Worm (Caenorhabditis elegans): ENCODE data around the gene dot-1.4.

dot-1.4 gene

DNA sequence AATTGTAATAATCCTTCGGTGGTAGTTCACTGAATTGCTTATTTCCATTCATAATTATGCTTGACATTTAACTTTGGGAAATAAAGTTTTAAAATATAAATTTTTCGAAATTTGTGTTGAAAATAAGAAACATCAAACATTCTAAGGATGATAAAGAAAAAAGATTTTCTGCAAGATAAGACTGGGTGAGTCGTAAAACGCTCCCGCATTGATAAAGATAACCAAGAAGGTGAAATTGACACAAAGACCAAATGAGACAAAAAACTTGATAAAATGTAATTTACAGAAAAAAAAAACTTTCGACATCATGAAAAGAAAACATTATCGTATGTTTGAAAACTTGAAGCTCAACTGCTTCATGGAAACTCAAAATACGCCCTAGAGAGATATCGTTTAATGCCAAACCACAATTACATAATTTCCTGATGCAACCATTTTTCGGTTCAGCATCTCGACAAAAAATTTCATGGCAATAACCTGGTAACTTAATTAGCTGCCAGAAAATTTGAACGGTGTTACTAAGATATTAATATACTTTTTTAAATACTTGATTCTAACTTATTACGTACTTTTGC is 36.7 kb upstream of the dot-1.4 start (continued):
- TF ChIP-seq unc-62 (GFP tag; optimal IDR thresholded peaks at IDR 0.05 in 1 of 2) (peak in 1 of 2 experiments; percentile 70), unc-62 (tag; optimal IDR thresholded peaks at IDR 0.05) (no peak), nhr-77 (tag; optimal IDR thresholded peaks at IDR 0.05) (no peak), nhr-11 (tag; optimal IDR thresholded peaks at IDR 0.05) (no peak), nhr-48 (tag; optimal IDR thresholded peaks at IDR 0.05) (peak; percentile 7), lir-3 (tag; optimal IDR thresholded peaks at IDR 0.05) (no peak), F49E8.2 (tag; optimal IDR thresholded peaks at IDR 0.05; ENCODE audit: borderline replicate concordance) (no peak)

- TF ChIP-seq ceh-20 (GFP tag; IDR thresholded peaks at IDR 0.05) (no peak), saeg-2 (GFP tag; IDR thresholded peaks at IDR 0.05) (no peak), aly-2 (tag; optimal IDR thresholded peaks at IDR 0.05) (no peak), aha-1 (tag) (peak; percentile 96), cey-2 (tag; optimal IDR thresholded peaks at IDR 0.05; ENCODE audit: borderline replicate concordance, insufficient read depth) (no peak), ama-1 (optimal IDR thresholded peaks at IDR 0.05) (peak; percentile 57)
Measured at ce11 chrX:11967034-11967433, 35.6 kb upstream of the dot-1.4 start.

DNA sequence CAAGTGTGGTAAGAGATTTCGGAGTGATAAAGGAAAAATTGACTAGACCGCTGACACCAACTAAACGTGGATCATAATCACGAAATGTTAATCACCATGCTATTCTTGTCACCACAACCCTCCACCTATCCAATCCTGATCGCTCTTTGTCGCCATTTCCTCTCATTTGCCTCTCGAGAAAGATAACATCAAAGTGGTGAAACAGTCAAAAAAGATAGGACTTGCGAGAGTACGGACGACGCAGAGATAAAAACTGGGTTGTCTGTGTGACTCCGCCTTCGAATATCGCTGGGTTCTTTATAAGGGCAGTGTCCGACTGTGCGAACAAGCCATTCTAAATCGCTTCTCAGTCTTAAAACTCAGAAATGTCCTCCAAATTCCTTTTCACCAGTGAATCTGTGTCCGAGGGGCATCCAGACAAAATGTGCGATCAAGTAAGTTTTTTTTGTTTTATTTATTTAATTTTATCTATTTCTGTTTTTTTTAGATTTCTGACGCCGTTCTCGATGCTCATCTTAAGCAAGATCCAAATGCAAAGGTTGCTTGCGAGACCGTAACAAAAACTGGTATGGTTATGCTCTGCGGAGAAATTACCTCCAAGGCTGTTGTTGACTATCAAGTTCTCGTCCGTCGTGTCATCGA is 34.3 kb upstream of the dot-1.4 start, which contains the start of gene sams-1:
Gene sams-1, plus strand, starts transcription at position 300 of the 642 bp plus-strand sequence.
- peak; percentile 58 for TF ChIP-seq aha-1 (tag)
- TF ChIP-seq ama-1 (optimal IDR thresholded peaks at IDR 0.05): peak; percentile 85
- TF ChIP-seq dmd-6 (GFP tag; IDR thresholded peaks at IDR 0.05): peak; percentile 56
- no peak for TF ChIP-seq ceh-82 (tag; optimal IDR thresholded peaks at IDR 0.05)
- peak; percentile 58 for TF ChIP-seq mxl-3 (GFP tag; optimal IDR thresholded peaks at IDR 0.05)
- peak; percentile 4 for TF ChIP-seq nhr-48 (tag; optimal IDR thresholded peaks at IDR 0.05)
- no peak for TF ChIP-seq Y105C5A.15 (GFP tag; IDR thresholded peaks at IDR 0.05)
- 0 out of 2 replicates have a peak, but pooled peaks have one; percentile 18 for TF ChIP-seq php-3 (GFP tag; IDR thresholded peaks at IDR 0.05)
- TF ChIP-seq T26A8.4 (GFP tag; IDR thresholded peaks at IDR 0.05): no peak
- no peak for TF ChIP-seq jun-1 (tag; optimal IDR thresholded peaks at IDR 0.05)
- peak; percentile 54 for TF ChIP-seq dve-1 (tag; optimal IDR thresholded peaks at IDR 0.05; ENCODE audit: insufficient read depth)
- TF ChIP-seq hlh-11 (tag; optimal IDR thresholded peaks at IDR 0.05): peak; percentile 55
- TF ChIP-seq pqm-1 (tag; optimal IDR thresholded peaks at IDR 0.05): peak; percentile 14
- TF ChIP-seq nhr-28 (tag; optimal IDR thresholded peaks at IDR 0.05): peak; percentile 60

ce11 chrX:11965163-11965562 is 33.7 kb upstream of the dot-1.4 start:
- TF ChIP-seq hlh-30 (tag; optimal IDR thresholded peaks at IDR 0.05; ENCODE audit: insufficient read depth): peak; percentile 40
- TF ChIP-seq unc-130 (GFP tag; optimal IDR thresholded peaks at IDR 0.05): no peak

DNA sequence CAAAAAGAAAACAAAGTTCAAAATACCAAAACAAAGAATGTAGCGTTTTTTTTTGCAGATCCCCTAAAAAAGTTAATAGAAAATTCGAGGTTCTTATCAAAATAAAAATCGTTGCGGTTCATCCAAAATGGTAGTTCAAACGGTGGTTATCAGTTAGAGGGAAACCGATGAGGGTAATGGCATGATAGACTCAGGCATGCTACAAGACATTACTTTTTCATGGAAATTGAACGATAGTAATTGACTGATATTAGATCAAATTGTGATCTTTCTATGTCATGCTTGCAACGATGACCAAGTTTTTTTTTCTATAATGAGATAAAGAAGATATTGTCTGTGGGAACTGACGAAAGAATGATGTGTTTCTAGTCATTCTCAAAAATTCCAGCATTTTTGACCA is 33.1 kb upstream of the dot-1.4 start:
- TF ChIP-seq lin-15B (tag; optimal IDR thresholded peaks at IDR 0.05) (no peak), nhr-48 (tag; optimal IDR thresholded peaks at IDR 0.05) (peak; percentile 50), egl-27 (tag; optimal IDR thresholded peaks at IDR 0.05) (no peak), F37D6.2 (tag; optimal IDR thresholded peaks at IDR 0.05) (no peak), unc-62 (GFP tag; optimal IDR thresholded peaks at IDR 0.05 in 1 of 2) (no peak), unc-62 (tag; optimal IDR thresholded peaks at IDR 0.05) (no peak), mep-1 (tag; optimal IDR thresholded peaks at IDR 0.05) (peak; percentile 7), dmd-6 (GFP tag; IDR thresholded peaks at IDR 0.05) (peak; percentile 87), mdl-1 (tag; optimal IDR thresholded peaks at IDR 0.05) (peak in 1 of 2 experiments; percentile 62), nhr-77 (tag; optimal IDR thresholded peaks at IDR 0.05) (peak; percentile 32), lsy-2 (tag; optimal IDR thresholded peaks at IDR 0.05) (no peak), nhr-10 (tag; optimal IDR thresholded peaks at IDR 0.05) (no peak), dve-1 (tag; optimal IDR thresholded peaks at IDR 0.05; ENCODE audit: insufficient read depth) (peak; percentile 75), tra-1 (GFP tag; IDR thresholded peaks at IDR 0.05) (peak; percentile 90), nhr-102 (tag; optimal IDR thresholded peaks at IDR 0.05) (peak; percentile 44), nhr-28 (tag; optimal IDR thresholded peaks at IDR 0.05) (peak; percentile 95), pqm-1 (tag; optimal IDR thresholded peaks at IDR 0.05) (peak; percentile 91), php-3 (GFP tag; IDR thresholded peaks at IDR 0.05) (peak; percentile 81), mes-2 (tag; optimal IDR thresholded peaks at IDR 0.05; ENCODE audit: poor library complexity, severe bottlenecking) (no peak), ces-1 (GFP tag; optimal IDR thresholded peaks at IDR 0.05) (no peak), hif-1 (tag; optimal IDR thresholded peaks at IDR 0.05) (peak in 1 of 2 experiments; percentile 81), daf-16 (GFP tag; optimal IDR thresholded peaks at IDR 0.05) (no peak), daf-16 (tag; optimal IDR thresholded peaks at IDR 0.05) (peak; percentile 76), hlh-11 (tag; optimal IDR thresholded peaks at IDR 0.05) (peak; percentile 78), ceh-20 (GFP tag; IDR thresholded peaks at IDR 0.05) (0 out of 2 replicates have a peak, but pooled peaks have one; percentile 16), arid-1 (GFP tag; conservative IDR thresholded peaks at IDR 0.05) (no peak)
